Fruit fly (Drosophila melanogaster) whole organism, prepupa: ENCODE data around the gene pigeon.

ENCODE experiments used
- CG10669 ChIP-seq: fragments of 200-800 bp; sonication (Bioruptor generic); optimal IDR thresholded peaks from 3 replicates; lab custom pipeline; 2018; ENCODE audit warnings: missing biosample characterization, mild to moderate bottlenecking, missing genetic modification characterization, moderate library complexity
- CG11294 ChIP-seq: fragments of 200-800 bp; sonication (Bioruptor generic); IDR thresholded peaks from 2 replicates; pipeline ENCODE4 v1.3.6; 2022; ENCODE audit warnings: missing biosample characterization, missing genetic modification characterization
- CG11762 ChIP-seq: fragments of 200-800 bp; sonication (Bioruptor generic); optimal IDR thresholded peaks from 3 replicates; lab custom pipeline; 2016; ENCODE audit warnings: missing biosample characterization, missing genetic modification characterization; ENCODE audit not compliant: insufficient read depth
- CG1621 ChIP-seq: fragments of 200-800 bp; sonication (Bioruptor generic); optimal IDR thresholded peaks from 3 replicates; lab custom pipeline; 2018; ENCODE audit warnings: missing biosample characterization, mild to moderate bottlenecking, missing genetic modification characterization
- CG16779 ChIP-seq: fragments of 200-800 bp; sonication (Bioruptor generic); optimal IDR thresholded peaks from 3 replicates; lab custom pipeline; 2017; ENCODE audit warnings: missing biosample characterization, mild to moderate bottlenecking, missing genetic modification characterization
- CG3032 ChIP-seq: fragments of 200-800 bp; optimal IDR thresholded peaks from 2 replicates; lab custom pipeline; 2019; ENCODE audit warnings: missing biosample characterization, mild to moderate bottlenecking, missing genetic modification characterization, moderate library complexity
- CG31627 ChIP-seq: fragments of 200-800 bp; sonication (Bioruptor generic); optimal IDR thresholded peaks from 3 replicates; lab custom pipeline; 2016; ENCODE audit warnings: missing biosample characterization, missing genetic modification characterization
- CG3919 ChIP-seq: fragments of 200-800 bp; sonication (Bioruptor generic); optimal IDR thresholded peaks from 3 replicates; lab custom pipeline; 2016; ENCODE audit warnings: missing biosample characterization, missing genetic modification characterization
- CG6163 ChIP-seq: fragments of 200-800 bp; sonication (Bioruptor generic); IDR thresholded peaks from 3 replicates; pipeline ENCODE4 v1.3.6; 2022; ENCODE audit warnings: missing biosample characterization, missing genetic modification characterization
- CG6792 ChIP-seq: fragments of 200-800 bp; sonication (Bioruptor generic); optimal IDR thresholded peaks from 3 replicates; lab custom pipeline; 2016; ENCODE audit warnings: missing biosample characterization, missing genetic modification characterization
- CG6808 ChIP-seq: fragments of 200-800 bp; sonication (Bioruptor generic); optimal IDR thresholded peaks from 3 replicates; lab custom pipeline; 2017; ENCODE audit warnings: missing biosample characterization, missing genetic modification characterization, mild to moderate bottlenecking, moderate library complexity, missing genetic modification reagents
- CG6854 ChIP-seq: fragments of 200-800 bp; sonication (Bioruptor generic); optimal IDR thresholded peaks from 2 replicates; lab custom pipeline; 2017; ENCODE audit warnings: missing biosample characterization, mild to moderate bottlenecking, missing genetic modification characterization
- CG7368 ChIP-seq: fragments of 200-800 bp; sonication (Bioruptor generic); optimal IDR thresholded peaks from 3 replicates; lab custom pipeline; 2016; ENCODE audit warnings: missing biosample characterization, missing genetic modification characterization
- CG8632 ChIP-seq: fragments of 200-800 bp; sonication (Bioruptor generic); optimal IDR thresholded peaks from 3 replicates; lab custom pipeline; 2016; ENCODE audit warnings: missing biosample characterization, missing genetic modification characterization
- Eip75B ChIP-seq: fragments of 200-800 bp; sonication (Bioruptor generic); optimal IDR thresholded peaks from 3 replicates; lab custom pipeline; 2016; ENCODE audit warnings: missing biosample characterization, missing genetic modification characterization
- Eip78C ChIP-seq: fragments of 200-800 bp; sonication (Bioruptor generic); peaks from one replicate; lab custom pipeline; 2016; ENCODE audit warnings: missing biosample characterization, missing genetic modification characterization
- Ets21C ChIP-seq: fragments of 200-800 bp; sonication (Bioruptor generic); optimal IDR thresholded peaks from 3 replicates; lab custom pipeline; 2016; ENCODE audit warnings: missing biosample characterization, missing genetic modification characterization
- Ets96B ChIP-seq: fragments of 200-800 bp; optimal IDR thresholded peaks from 2 replicates; lab custom pipeline; 2019; ENCODE audit warnings: missing biosample characterization, mild to moderate bottlenecking, missing genetic modification characterization, moderate library complexity
- Gug ChIP-seq: fragments of 200-800 bp; sonication (Bioruptor generic); IDR thresholded peaks from 2 replicates; pipeline ENCODE4 v1.3.6; 2022; ENCODE audit warnings: missing biosample characterization, missing genetic modification characterization
- Hr38 ChIP-seq: sonication (Bioruptor generic); optimal IDR thresholded peaks from 2 replicates; lab custom pipeline; 2016; ENCODE audit warnings: missing biosample characterization, missing genetic modification characterization
- Hr4 ChIP-seq: fragments of 200-800 bp; sonication (Bioruptor generic); optimal IDR thresholded peaks from 3 replicates; lab custom pipeline; 2016; ENCODE audit warnings: missing biosample characterization, missing genetic modification characterization
- Lpt ChIP-seq: fragments of 200-800 bp; sonication (Bioruptor generic); optimal IDR thresholded peaks from 3 replicates; lab custom pipeline; 2016; ENCODE audit warnings: missing biosample characterization, missing genetic modification characterization
- Met ChIP-seq: fragments of 200-800 bp; sonication (Bioruptor generic); optimal IDR thresholded peaks from 3 replicates; lab custom pipeline; 2016; ENCODE audit warnings: missing biosample characterization, missing genetic modification characterization
- Smox ChIP-seq: fragments of 200-800 bp; sonication (Bioruptor generic); optimal IDR thresholded peaks from 3 replicates; lab custom pipeline; 2016; ENCODE audit warnings: missing biosample characterization, missing genetic modification characterization
- Sox15 ChIP-seq: fragments of 200-800 bp; sonication (Bioruptor generic); optimal IDR thresholded peaks from 3 replicates; lab custom pipeline; 2016; ENCODE audit warnings: missing biosample characterization, missing genetic modification characterization
- acj6 ChIP-seq: fragments of 200-800 bp; sonication (Bioruptor generic); optimal IDR thresholded peaks from 3 replicates; lab custom pipeline; 2016; ENCODE audit warnings: missing biosample characterization, missing genetic modification characterization
- cyc ChIP-seq: fragments of 200-800 bp; sonication (Bioruptor generic); optimal IDR thresholded peaks from 3 replicates; lab custom pipeline; 2016; ENCODE audit warnings: missing biosample characterization, missing genetic modification characterization
- dac ChIP-seq: fragments of 200-800 bp; sonication (Bioruptor generic); optimal IDR thresholded peaks from 2 replicates; lab custom pipeline; 2017; ENCODE audit warnings: missing biosample characterization, mild to moderate bottlenecking, missing genetic modification characterization
- dsx ChIP-seq: fragments of 200-800 bp; optimal IDR thresholded peaks from 3 replicates; lab custom pipeline; 2019; ENCODE audit warnings: missing biosample characterization, mild to moderate bottlenecking, missing genetic modification characterization, moderate library complexity; ENCODE audit not compliant: poor library complexity, severe bottlenecking
- esn ChIP-seq: fragments of 200-800 bp; sonication (Bioruptor generic); optimal IDR thresholded peaks from 2 replicates; lab custom pipeline; 2016; ENCODE audit warnings: missing biosample characterization, mild to moderate bottlenecking, missing genetic modification characterization, moderate library complexity
- fd85E ChIP-seq: fragments of 200-800 bp; sonication (Bioruptor generic); optimal IDR thresholded peaks from 3 replicates; lab custom pipeline; 2016; ENCODE audit warnings: missing biosample characterization, missing genetic modification characterization
- fkh ChIP-seq: fragments of 200-800 bp; sonication (Bioruptor generic); optimal IDR thresholded peaks from 3 replicates; lab custom pipeline; 2017; ENCODE audit warnings: missing biosample characterization, mild to moderate bottlenecking, missing genetic modification characterization, moderate library complexity
- net ChIP-seq: fragments of 200-800 bp; sonication (Bioruptor generic); optimal IDR thresholded peaks from 3 replicates; lab custom pipeline; 2016; ENCODE audit warnings: missing biosample characterization, missing genetic modification characterization
- salr ChIP-seq, 2 experiments: fragments of 200-800 bp; sonication (Bioruptor generic); optimal IDR thresholded peaks; 3 replicates each; lab custom pipeline; 2016 to 2018; ENCODE audit warnings: missing biosample characterization in 2 of 2, missing genetic modification characterization in 2 of 2, mild to moderate bottlenecking in 1 of 2
- spab ChIP-seq: fragments of 200-800 bp; sonication (Bioruptor generic); optimal IDR thresholded peaks from 2 replicates; lab custom pipeline; 2017; ENCODE audit warnings: missing biosample characterization, mild to moderate bottlenecking, missing genetic modification characterization, missing genetic modification reagents
- ss ChIP-seq, 2 experiments: fragments of 200-800 bp; sonication (Bioruptor generic); optimal IDR thresholded peaks; 2 replicates in 1 of 2; 3 replicates in 1 of 2; lab custom pipeline; 2017 to 2018; ENCODE audit warnings: mild to moderate bottlenecking in 2 of 2, missing biosample characterization in 2 of 2, missing genetic modification characterization in 2 of 2, moderate library complexity in 1 of 2
- svp ChIP-seq: fragments of 200-800 bp; sonication (Bioruptor generic); peaks from one replicate; lab custom pipeline; 2016; ENCODE audit warnings: missing biosample characterization, missing genetic modification characterization

The pigeon gene

DNA sequence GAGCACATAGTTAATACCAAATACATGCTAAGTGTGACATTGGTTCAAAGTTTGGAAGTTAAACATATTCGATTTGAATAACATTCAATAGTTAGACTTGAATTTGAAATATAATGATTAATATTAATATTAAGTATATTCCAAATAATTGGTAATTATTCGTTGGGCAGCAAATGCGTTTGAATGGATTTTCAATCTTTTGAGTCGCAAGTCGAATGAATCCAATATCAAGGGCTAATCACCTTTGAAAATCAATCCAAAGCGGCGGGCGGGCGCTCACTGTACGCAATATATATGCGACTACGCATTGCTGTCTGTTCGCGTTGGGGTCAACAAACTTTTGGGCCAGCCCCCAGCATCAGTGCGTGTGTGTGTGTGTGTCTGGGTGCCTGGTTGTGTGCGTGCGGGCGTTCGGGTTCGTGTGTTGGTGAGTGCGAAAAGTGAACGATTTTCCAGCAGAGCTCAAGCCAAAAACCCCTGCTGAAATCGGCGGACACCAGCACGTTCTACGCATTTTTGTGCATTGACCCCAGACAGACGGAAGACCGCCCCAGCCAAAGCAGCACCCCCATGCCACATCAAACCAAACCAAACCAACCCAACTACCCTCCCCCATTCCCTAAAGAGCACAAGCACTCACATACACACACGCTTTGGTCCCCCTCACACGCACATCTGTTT, 47.3 kb upstream of the pigeon start:
- no peak for TF ChIP-seq svp
- TF ChIP-seq CG16779 (tag; lab: Kevin White, UChicago) = no peak
- TF ChIP-seq CG11294 (GFP tag; lab: Robert Waterston, UW) = no peak
- TF ChIP-seq CG3032 (tag; lab: Kevin White, UChicago) = peak; percentile 19
- TF ChIP-seq CG11762 (GFP tag; lab: Kevin White, UChicago) = no peak
- no peak for TF ChIP-seq Smox (GFP tag; lab: Kevin White, UChicago)
- TF ChIP-seq Lpt (GFP tag; lab: Kevin White, UChicago) = no peak
- no peak for TF ChIP-seq salr (GFP tag; optimal IDR thresholded peaks at IDR 0.05; lab: Kevin White, UChicago)
- TF ChIP-seq net = no peak
- no peak for TF ChIP-seq CG6792
- TF ChIP-seq CG3919 (GFP tag; lab: Kevin White, UChicago) = no peak
- TF ChIP-seq Met (GFP tag; lab: Kevin White, UChicago) = no peak
- TF ChIP-seq fkh (GFP tag; lab: Kevin White, UChicago) = peak; percentile 14
- peak; percentile 15 for TF ChIP-seq Ets96B
- TF ChIP-seq CG6808 (GFP tag; lab: Kevin White, UChicago) = no peak
- no peak for TF ChIP-seq acj6 (GFP tag; lab: Kevin White, UChicago)
- TF ChIP-seq Sox15 (GFP tag; lab: Kevin White, UChicago) = no peak
- no peak for TF ChIP-seq dac (GFP tag; lab: Kevin White, UChicago)
- TF ChIP-seq CG6163 (GFP tag; lab: Robert Waterston, UW) = no peak
- no peak for TF ChIP-seq fd85E
- no peak for TF ChIP-seq cyc (GFP tag; lab: Kevin White, UChicago)
- TF ChIP-seq CG31627 (GFP tag; lab: Kevin White, UChicago) = no peak
- TF ChIP-seq CG10669 (GFP tag; lab: Kevin White, UChicago) = peak; percentile 13
- TF ChIP-seq Hr4 = no peak
- TF ChIP-seq dsx (GFP tag; lab: Kevin White, UChicago) = no peak
- peak; percentile 60 for TF ChIP-seq Eip78C
- no peak for TF ChIP-seq CG8632 (GFP tag; lab: Kevin White, UChicago)
- TF ChIP-seq Gug (GFP tag; lab: Robert Waterston, UW) = no peak
- no peak for TF ChIP-seq CG1621 (tag; lab: Kevin White, UChicago)

DNA sequence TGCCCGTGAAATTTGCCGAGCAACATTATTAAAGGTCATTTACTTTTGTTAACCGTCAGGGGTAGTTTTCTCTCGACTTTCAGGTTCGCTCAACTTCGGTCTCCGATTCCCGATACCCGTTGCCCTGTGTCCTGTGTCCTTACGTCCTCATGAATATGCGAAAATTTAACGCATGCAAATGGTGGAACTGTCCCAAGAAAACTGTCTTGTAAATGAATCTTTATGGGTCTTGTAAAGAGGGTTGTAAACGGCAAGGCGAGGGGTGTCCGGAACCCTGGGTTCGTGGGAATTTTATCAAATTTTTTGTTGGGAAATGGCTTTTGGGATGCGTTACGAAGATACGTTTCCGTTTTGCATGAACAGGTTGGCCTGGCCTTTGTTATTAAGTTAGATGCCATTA, 46.1 kb upstream of the pigeon start:
- no peak for TF ChIP-seq Lpt (GFP tag; lab: Kevin White, UChicago)
- no peak for TF ChIP-seq CG8632 (GFP tag; lab: Kevin White, UChicago)
- no peak for TF ChIP-seq Smox (GFP tag; lab: Kevin White, UChicago)
- TF ChIP-seq Gug (GFP tag; lab: Robert Waterston, UW) = no peak
- TF ChIP-seq acj6 (GFP tag; lab: Kevin White, UChicago) = no peak
- TF ChIP-seq CG3919 (GFP tag; lab: Kevin White, UChicago) = no peak
- no peak for TF ChIP-seq CG10669 (GFP tag; lab: Kevin White, UChicago)
- TF ChIP-seq Ets21C (GFP tag; lab: Kevin White, UChicago) = no peak
- TF ChIP-seq spab = no peak
- no peak for TF ChIP-seq cyc (GFP tag; lab: Kevin White, UChicago)

DNA sequence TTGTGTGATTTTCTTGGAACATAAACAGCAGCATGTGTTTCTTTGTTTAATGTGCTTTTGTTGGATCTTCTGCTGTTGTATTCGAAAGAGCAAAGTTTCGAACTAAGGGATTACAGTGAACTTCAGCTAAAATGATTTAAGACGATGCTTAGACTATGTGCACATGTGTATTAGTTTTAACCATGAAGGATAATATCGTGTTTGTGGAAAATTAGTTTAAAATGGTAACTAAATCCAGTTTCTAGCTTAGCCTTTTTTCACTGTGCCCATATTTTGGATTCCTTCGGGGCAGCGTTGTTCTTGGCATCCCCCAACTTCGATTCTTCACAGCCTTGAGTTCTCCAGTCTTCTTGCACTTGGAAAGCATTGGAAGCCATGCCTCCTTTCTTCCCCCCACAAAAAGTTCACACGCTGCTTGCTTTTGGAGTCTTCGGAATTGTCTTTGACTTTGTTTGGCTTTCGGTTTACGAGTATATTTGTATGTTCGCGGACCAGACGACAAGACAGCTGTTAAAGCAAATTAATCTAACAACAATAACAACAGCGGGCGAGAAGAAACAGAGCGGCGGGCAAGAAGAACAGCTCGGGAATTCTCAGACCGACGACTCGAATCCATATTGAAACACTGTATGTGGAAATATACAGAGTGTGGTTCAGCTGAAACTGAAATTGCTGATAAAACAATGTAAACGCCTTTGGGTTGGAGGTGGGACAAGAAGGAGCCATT, 45.4 kb upstream of the pigeon start:
- TF ChIP-seq CG16779 (tag; lab: Kevin White, UChicago) (no peak), CG6854 (peak; percentile 49), Hr38 (no peak), spab (peak; percentile 27), Met (GFP tag; lab: Kevin White, UChicago) (peak; percentile 57), CG31627 (GFP tag; lab: Kevin White, UChicago) (peak; percentile 17), CG10669 (GFP tag; lab: Kevin White, UChicago) (peak; percentile 45), fkh (GFP tag; lab: Kevin White, UChicago) (peak; percentile 85), Eip75B (GFP tag; lab: Kevin White, UChicago) (peak; percentile 61), CG3032 (tag; lab: Kevin White, UChicago) (peak; percentile 25), CG6163 (GFP tag; lab: Robert Waterston, UW) (peak; percentile 31; the same call in 1 of the 3 replicates), svp (peak; percentile 61), dsx (GFP tag; lab: Kevin White, UChicago) (peak; percentile 51), Eip78C (peak; percentile 57), CG3919 (GFP tag; lab: Kevin White, UChicago) (no peak), ss (GFP tag; optimal IDR thresholded peaks at IDR 0.05; lab: Kevin White, UChicago) (no peak), CG6808 (GFP tag; lab: Kevin White, UChicago) (peak; percentile 17), CG7368 (GFP tag; lab: Kevin White, UChicago) (peak; percentile 54), CG11762 (GFP tag; lab: Kevin White, UChicago) (peak; percentile 20), esn (GFP tag; lab: Kevin White, UChicago) (no peak)
